Worm (Caenorhabditis elegans): ENCODE results near the gene srh-239.

srh-239 gene

DNA sequence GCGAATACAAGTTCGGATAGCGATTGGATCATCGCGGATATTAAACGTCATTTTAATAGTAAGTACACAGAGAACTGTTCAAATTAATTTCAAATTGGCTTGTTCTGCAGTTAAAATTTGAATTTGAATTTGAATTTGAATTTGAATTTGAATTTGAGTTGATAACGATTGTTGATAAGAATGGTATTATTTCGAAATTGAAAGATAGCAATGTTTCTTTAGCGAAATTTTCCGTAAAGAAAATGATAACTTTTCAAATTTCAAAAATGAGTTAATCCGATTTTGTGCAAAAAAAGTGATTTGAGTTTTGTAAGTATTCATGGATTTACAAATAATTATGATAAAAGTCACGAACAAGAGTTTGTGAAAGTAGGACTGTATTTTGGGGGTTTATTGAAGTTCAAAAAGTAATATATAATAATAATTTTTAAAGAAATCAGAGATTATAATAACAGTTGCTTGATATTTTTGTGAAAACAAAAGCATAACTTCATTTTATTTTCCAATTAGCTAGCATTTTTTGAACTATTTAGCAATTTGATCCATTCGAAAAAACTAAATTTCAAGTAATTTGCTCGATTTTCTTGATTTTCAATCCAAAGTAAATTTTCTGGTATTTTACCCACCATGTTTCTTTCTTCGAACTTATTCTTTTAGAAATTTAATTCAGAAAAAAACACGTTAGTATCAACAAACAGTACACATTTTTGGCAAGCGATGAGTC, 20.0 kb upstream of the srh-239 start, which contains the start of gene Y36E3A.2:
Gene Y36E3A.2 (plus strand): TSS at position 674 of the 724 bp plus-strand sequence.
- no peak for TF ChIP-seq nhr-77 (tag; optimal IDR thresholded peaks at IDR 0.05)
- no peak for TF ChIP-seq mab-5 (tag; optimal IDR thresholded peaks at IDR 0.05)
- peak; percentile 48 for TF ChIP-seq fos-1 (tag; optimal IDR thresholded peaks at IDR 0.05)

DNA sequence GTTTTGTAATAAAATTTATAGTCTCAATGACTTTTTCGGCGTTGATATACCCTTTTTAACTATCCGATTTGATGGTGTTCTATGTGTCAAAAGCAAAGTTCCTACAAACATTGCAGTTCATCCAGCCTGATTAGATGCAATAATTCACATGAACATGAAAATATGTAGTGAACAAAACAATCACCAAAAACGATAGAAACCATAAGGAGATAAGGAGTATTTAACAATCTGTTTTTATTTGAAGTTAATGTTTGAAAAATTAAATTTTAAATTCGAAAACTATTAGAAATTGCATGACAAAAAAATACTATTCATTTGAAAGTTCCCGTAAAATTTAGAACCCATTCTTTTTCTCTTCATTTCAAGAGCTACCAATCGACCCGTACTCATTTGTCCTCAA, 18.6 kb upstream of the srh-239 start, which contains the start of gene fbxa-209:
Gene fbxa-209 (minus strand): TSS at position 101 of the 400 bp plus-strand sequence.
- no peak for TF ChIP-seq ama-1 (optimal IDR thresholded peaks at IDR 0.05)

DNA sequence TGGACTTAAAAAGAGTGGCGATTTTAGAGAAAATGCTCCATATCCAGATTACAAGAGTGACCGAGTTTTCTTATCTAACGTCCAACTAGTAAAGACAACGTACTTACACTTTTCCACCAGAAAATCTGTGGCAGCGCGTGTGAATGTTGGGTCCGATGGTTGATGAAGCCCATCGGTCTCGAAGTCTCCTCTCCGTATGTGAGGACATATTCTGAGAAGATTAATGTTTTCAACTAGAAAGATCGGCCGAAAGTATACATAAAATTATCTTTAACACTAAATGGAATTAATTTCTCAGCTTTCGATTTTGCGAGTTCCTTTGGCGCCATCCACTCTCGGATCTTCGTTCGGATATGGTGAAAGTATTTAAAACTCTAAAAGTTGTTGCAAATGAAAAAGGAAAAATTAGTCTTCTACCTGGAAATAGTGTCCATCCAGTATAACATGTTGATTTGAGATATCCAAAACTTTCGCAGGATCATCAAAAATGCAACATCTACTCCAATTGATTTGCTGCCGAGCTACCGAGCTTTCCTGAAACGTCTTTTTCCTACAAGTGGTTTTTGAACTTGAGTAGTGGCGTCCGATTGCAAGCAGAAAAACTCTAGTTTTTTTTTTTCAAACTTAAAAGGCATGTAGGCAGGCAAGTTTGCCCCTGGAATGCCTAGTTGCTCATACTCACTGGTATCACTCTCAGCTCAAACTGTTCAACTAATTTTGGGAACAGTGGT, 14.1 kb upstream of the srh-239 start:
- TF ChIP-seq C34F6.9 (tag; optimal IDR thresholded peaks at IDR 0.05) (no peak), ztf-4 (tag; optimal IDR thresholded peaks at IDR 0.05) (no peak), sma-9 (GFP tag; optimal IDR thresholded peaks at IDR 0.05) (no peak), sma-9 (tag; optimal IDR thresholded peaks at IDR 0.05) (no peak), unc-39 (tag; optimal IDR thresholded peaks at IDR 0.05) (peak; percentile 70), nhr-23 (tag; optimal IDR thresholded peaks at IDR 0.05) (no peak), sma-3 (GFP tag; optimal IDR thresholded peaks at IDR 0.05) (no peak), lsy-2 (tag; optimal IDR thresholded peaks at IDR 0.05) (no peak)

DNA sequence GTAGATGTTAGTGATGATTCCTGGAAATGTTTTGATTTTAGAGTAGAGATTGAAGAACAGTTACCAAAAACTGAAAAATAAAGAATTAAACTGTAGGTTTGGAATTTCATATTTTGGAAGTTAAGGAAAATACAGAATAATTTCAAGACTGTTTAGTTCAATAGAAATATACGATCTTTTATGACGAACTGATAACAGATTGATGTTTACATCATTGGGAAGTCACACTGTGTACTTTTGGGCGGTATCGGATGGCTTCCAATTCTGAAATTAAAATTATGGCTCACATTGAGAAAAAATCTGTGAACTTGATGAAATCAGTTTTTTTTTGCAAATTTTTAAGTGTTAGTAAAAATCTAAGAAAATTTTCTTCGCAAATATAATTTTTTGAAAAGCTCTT, 13.1 kb upstream of the srh-239 start, which contains the start of gene T26H5.8:
Gene T26H5.8 (minus strand): TSS at position 270 of the 400 bp plus-strand sequence.
- TF ChIP-seq peb-1 (tag; optimal IDR thresholded peaks at IDR 0.05) = no peak
- TF ChIP-seq ceh-16 (tag; optimal IDR thresholded peaks at IDR 0.05) = no peak
- TF ChIP-seq nhr-23 (tag; optimal IDR thresholded peaks at IDR 0.05) = no peak
- TF ChIP-seq fos-1 (tag; optimal IDR thresholded peaks at IDR 0.05) = peak; percentile 74
- no peak for TF ChIP-seq R02D3.7 (tag; optimal IDR thresholded peaks at IDR 0.05)
- TF ChIP-seq gmeb-1 (tag; optimal IDR thresholded peaks at IDR 0.05) = peak; percentile 43
- no peak for TF ChIP-seq nhr-11 (tag; optimal IDR thresholded peaks at IDR 0.05)
- TF ChIP-seq ztf-4 (tag; optimal IDR thresholded peaks at IDR 0.05) = no peak
- no peak for TF ChIP-seq ZK546.5 (tag; optimal IDR thresholded peaks at IDR 0.05)
- TF ChIP-seq nhr-77 (tag; optimal IDR thresholded peaks at IDR 0.05) = no peak
- TF ChIP-seq alr-1 (tag; optimal IDR thresholded peaks at IDR 0.05) = no peak

DNA sequence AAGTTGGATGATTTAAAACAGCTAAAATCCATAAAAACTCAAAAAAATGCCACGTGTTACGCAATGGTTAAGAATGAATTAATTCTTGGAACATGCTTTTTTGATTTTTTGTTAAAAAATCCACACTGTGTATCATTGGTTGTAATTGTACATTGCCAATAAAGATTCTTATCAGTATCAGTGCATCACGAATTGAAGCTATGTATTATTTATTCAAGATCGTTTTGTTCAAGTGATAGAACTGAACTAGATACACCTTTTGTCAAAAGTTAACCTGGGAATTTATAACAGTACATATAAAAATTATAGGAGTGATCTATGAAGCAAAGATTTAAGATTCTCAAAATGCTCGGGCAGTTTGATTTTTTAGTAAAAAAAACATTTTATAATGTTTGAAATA, 10.9 kb upstream of the srh-239 start:
- no peak for TF ChIP-seq R02D3.7 (tag; optimal IDR thresholded peaks at IDR 0.05)
- no peak for TF ChIP-seq nhr-10 (tag; optimal IDR thresholded peaks at IDR 0.05)
- no peak for TF ChIP-seq dmd-4 (tag; optimal IDR thresholded peaks at IDR 0.05)
- TF ChIP-seq F13H6.1 (tag; optimal IDR thresholded peaks at IDR 0.05) = no peak
- no peak for TF ChIP-seq nhr-237 (tag; optimal IDR thresholded peaks at IDR 0.05)
- TF ChIP-seq ceh-16 (tag; optimal IDR thresholded peaks at IDR 0.05) = no peak
- no peak for TF ChIP-seq gmeb-1 (tag; optimal IDR thresholded peaks at IDR 0.05)
- TF ChIP-seq fos-1 (tag; optimal IDR thresholded peaks at IDR 0.05) = peak; percentile 68

DNA sequence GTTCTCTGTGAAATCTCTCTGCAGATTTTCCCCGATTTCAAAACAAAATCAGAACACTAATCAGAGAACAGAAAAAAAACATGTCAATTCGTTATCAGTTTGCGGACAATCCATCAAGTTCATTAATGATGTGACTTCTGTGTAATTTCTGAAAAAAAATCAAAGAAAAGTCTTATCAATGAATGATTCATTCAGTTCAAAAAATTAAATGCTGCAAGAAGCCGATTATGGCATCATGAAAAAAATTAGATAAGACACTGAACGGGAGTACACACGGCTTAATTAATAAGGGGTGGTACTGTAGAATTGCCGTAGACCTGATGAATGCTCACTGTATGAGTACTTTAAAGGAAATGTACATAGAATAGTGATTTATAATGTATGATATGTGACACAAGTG, 9.4 kb upstream of the srh-239 start:
- peak; percentile 57 for TF ChIP-seq sma-9 (GFP tag; optimal IDR thresholded peaks at IDR 0.05)
- TF ChIP-seq sma-9 (tag; optimal IDR thresholded peaks at IDR 0.05) = no peak
- TF ChIP-seq fos-1 (tag; optimal IDR thresholded peaks at IDR 0.05) = peak; percentile 98
- TF ChIP-seq ama-1 (optimal IDR thresholded peaks at IDR 0.05) = no peak

DNA sequence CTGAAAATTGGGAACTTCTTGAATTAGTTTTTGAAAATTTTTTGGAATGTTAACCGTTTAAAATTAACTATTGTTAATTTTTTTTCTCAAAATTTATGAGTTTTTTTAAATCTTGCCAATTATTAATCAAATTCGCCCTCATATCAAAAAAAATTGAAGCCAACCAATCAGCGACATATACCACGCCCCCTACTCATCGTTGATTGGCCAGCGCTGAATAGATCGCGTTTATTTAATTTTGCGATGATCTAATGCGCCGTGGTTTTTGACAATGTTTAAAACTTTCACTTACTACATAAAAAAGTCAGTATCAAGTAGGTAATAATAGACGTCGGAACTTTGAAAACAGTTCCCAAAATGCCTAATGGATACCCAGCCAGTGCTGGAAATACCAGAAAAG, 3.2 kb upstream of the srh-239 start:
- no peak for TF ChIP-seq ceh-16 (tag; optimal IDR thresholded peaks at IDR 0.05)
- TF ChIP-seq sma-9 (GFP tag; optimal IDR thresholded peaks at IDR 0.05) = no peak
- TF ChIP-seq sma-9 (tag; optimal IDR thresholded peaks at IDR 0.05) = no peak
- TF ChIP-seq nhr-21 (tag; optimal IDR thresholded peaks at IDR 0.05) = no peak
- TF ChIP-seq gmeb-1 (tag; optimal IDR thresholded peaks at IDR 0.05) = no peak
- TF ChIP-seq ztf-1 (GFP tag; conservative IDR thresholded peaks at IDR 0.05) = no peak
- TF ChIP-seq peb-1 (tag; optimal IDR thresholded peaks at IDR 0.05) = no peak
- TF ChIP-seq Y55F3AM.14 (GFP tag; optimal IDR thresholded peaks at IDR 0.05) = no peak
- no peak for TF ChIP-seq unc-62 (GFP tag; optimal IDR thresholded peaks at IDR 0.05)
- TF ChIP-seq crh-2 (tag; optimal IDR thresholded peaks at IDR 0.05) = no peak
- TF ChIP-seq mbf-1 (tag; optimal IDR thresholded peaks at IDR 0.05) = no peak
- no peak for TF ChIP-seq lsy-2 (tag; optimal IDR thresholded peaks at IDR 0.05)
- TF ChIP-seq nhr-23 (tag; optimal IDR thresholded peaks at IDR 0.05) = no peak
- TF ChIP-seq ceh-82 (tag; optimal IDR thresholded peaks at IDR 0.05) = no peak
- TF ChIP-seq alr-1 (tag; optimal IDR thresholded peaks at IDR 0.05) = no peak
- TF ChIP-seq mdl-1 (tag; optimal IDR thresholded peaks at IDR 0.05) = no peak
- no peak for TF ChIP-seq zag-1 (tag; optimal IDR thresholded peaks at IDR 0.05)
- no peak for TF ChIP-seq ztf-11 (tag; optimal IDR thresholded peaks at IDR 0.05)
- no peak for TF ChIP-seq lin-13 (GFP tag; optimal IDR thresholded peaks at IDR 0.05)
- no peak for TF ChIP-seq ztf-4 (tag; optimal IDR thresholded peaks at IDR 0.05)

Data from whole organism, L2 larva.